Fruit fly (Drosophila melanogaster): ENCODE data around the gene BI-1.

The BI-1 gene

DNA sequence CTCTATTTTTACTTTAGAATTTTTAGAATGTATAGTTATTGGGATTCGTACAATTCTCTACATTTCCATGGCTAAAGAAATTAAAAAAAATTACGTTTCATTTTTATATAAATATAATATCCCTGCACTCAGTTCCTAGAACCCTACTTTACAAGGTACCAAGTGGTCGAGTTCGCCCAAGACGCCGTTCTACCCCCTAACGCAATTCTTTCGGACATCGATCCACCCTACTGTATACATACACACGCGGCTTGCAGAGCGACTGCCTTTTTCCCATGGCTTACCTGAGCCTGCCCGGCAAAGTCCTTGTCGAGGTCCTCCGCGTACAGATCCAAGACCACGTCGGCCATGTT, 6.0 kb upstream of the BI-1 start (continued):
- TF ChIP-seq HLH3B (GFP tag; IDR thresholded peaks at IDR 0.05) = no peak
- peak; percentile 85 for TF ChIP-seq Med (GFP tag)
- TF ChIP-seq CG10979 (tag; optimal IDR thresholded peaks at IDR 0.05) = no peak
- peak; percentile 17 for TF ChIP-seq CG13424 (tag; optimal IDR thresholded peaks at IDR 0.05)
- TF ChIP-seq al (GFP tag; IDR thresholded peaks at IDR 0.05) = 0 out of 2 replicates have a peak, but pooled peaks have one; percentile 4
- no peak for TF ChIP-seq CG3838 (GFP tag; optimal IDR thresholded peaks at IDR 0.05)
- no peak for TF ChIP-seq bbx (GFP tag; IDR thresholded peaks at IDR 0.05; ENCODE audit: partially characterized antibody)
- no peak for TF ChIP-seq NC2β (GFP tag; optimal IDR thresholded peaks at IDR 0.05)
- no peak for TF ChIP-seq tup (GFP tag; optimal IDR thresholded peaks at IDR 0.05)
- TF ChIP-seq schlank (tag; optimal IDR thresholded peaks at IDR 0.05) = no peak
- no peak for TF ChIP-seq nom (GFP tag; optimal IDR thresholded peaks at IDR 0.05)
- TF ChIP-seq pros (GFP tag; optimal IDR thresholded peaks at IDR 0.05) = no peak
- no peak for TF ChIP-seq CG16863 (GFP tag; optimal IDR thresholded peaks at IDR 0.05)
- peak; percentile 44 for TF ChIP-seq lmd (GFP tag; IDR thresholded peaks at IDR 0.05)
- TF ChIP-seq ham (GFP tag; IDR thresholded peaks at IDR 0.05) = no peak
- TF ChIP-seq CG1647 (GFP tag; optimal IDR thresholded peaks at IDR 0.05) = no peak
- TF ChIP-seq Fer1 (GFP tag; optimal IDR thresholded peaks at IDR 0.05) = peak; percentile 46
- TF ChIP-seq onecut (GFP tag; IDR thresholded peaks at IDR 0.05) = peak; percentile 44
- TF ChIP-seq CG8281 (tag; optimal IDR thresholded peaks at IDR 0.05) = no peak
- TF ChIP-seq CG17361 (GFP tag; IDR thresholded peaks at IDR 0.05) = no peak
- TF ChIP-seq CG10654 (GFP tag; optimal IDR thresholded peaks at IDR 0.05) = no peak
- TF ChIP-seq Rfx (GFP tag; IDR thresholded peaks at IDR 0.05) = peak; percentile 45; the same call in 1 of the 2 replicates
- peak; percentile 56; the same call in 1 of the 2 replicates for TF ChIP-seq CG14441 (GFP tag; IDR thresholded peaks at IDR 0.05)
- TF ChIP-seq z (GFP tag; IDR thresholded peaks at IDR 0.05) = 0 out of 3 replicates have a peak, but pooled peaks have one; percentile 19
- no peak for TF ChIP-seq ash1 (GFP tag; optimal IDR thresholded peaks at IDR 0.05)
- no peak for TF ChIP-seq en (GFP tag; optimal IDR thresholded peaks at IDR 0.05)
- no peak for TF ChIP-seq CG4424 (GFP tag; optimal IDR thresholded peaks at IDR 0.05)
- TF ChIP-seq Asciz (GFP tag; optimal IDR thresholded peaks at IDR 0.05) = no peak
- TF ChIP-seq CG11456 (GFP tag; IDR thresholded peaks at IDR 0.05) = no peak; the same call in 2 of the 3 replicates
- TF ChIP-seq CG17186 (GFP tag; optimal IDR thresholded peaks at IDR 0.05) = no peak
- TF ChIP-seq Ada2b (GFP tag; IDR thresholded peaks at IDR 0.05) = peak; percentile 44; the same call in 1 of the 2 replicates
- no peak for TF ChIP-seq CG9437 (GFP tag; optimal IDR thresholded peaks at IDR 0.05)
- TF ChIP-seq ci (GFP tag; IDR thresholded peaks at IDR 0.05) = peak; percentile 34; the same call in 2 of the 3 replicates
- TF ChIP-seq CG32767 (GFP tag; IDR thresholded peaks at IDR 0.05) = no peak
- TF ChIP-seq CG8388 (GFP tag; optimal IDR thresholded peaks at IDR 0.05) = no peak
- no peak for TF ChIP-seq Neu2 (GFP tag; optimal IDR thresholded peaks at IDR 0.05; ENCODE audit: borderline replicate concordance)
- TF ChIP-seq NK7.1 (GFP tag; optimal IDR thresholded peaks at IDR 0.05) = no peak
- no peak for TF ChIP-seq CG17385 (GFP tag; optimal IDR thresholded peaks at IDR 0.05)
- TF ChIP-seq gcm (GFP tag; optimal IDR thresholded peaks at IDR 0.05) = no peak
- TF ChIP-seq CrebB (tag; optimal IDR thresholded peaks at IDR 0.05) = peak; percentile 11
- no peak for TF ChIP-seq CG12769 (tag; optimal IDR thresholded peaks at IDR 0.05)
- TF ChIP-seq CG10274 (GFP tag; optimal IDR thresholded peaks at IDR 0.05) = no peak
- TF ChIP-seq corto (GFP tag; optimal IDR thresholded peaks at IDR 0.05) = no peak
- TF ChIP-seq cas (GFP tag; IDR thresholded peaks at IDR 0.05) = peak; percentile 29; the same call in 1 of the 2 replicates
- no peak for TF ChIP-seq ac (GFP tag; optimal IDR thresholded peaks at IDR 0.05)
- 0 out of 2 replicates have a peak, but pooled peaks have one; percentile 8 for TF ChIP-seq CG14014 (GFP tag; IDR thresholded peaks at IDR 0.05)
- peak; percentile 21 for TF ChIP-seq Fer3 (tag; optimal IDR thresholded peaks at IDR 0.05)
